Fruit fly (Drosophila melanogaster): ENCODE results near the gene MED31.

MED31 gene

DNA sequence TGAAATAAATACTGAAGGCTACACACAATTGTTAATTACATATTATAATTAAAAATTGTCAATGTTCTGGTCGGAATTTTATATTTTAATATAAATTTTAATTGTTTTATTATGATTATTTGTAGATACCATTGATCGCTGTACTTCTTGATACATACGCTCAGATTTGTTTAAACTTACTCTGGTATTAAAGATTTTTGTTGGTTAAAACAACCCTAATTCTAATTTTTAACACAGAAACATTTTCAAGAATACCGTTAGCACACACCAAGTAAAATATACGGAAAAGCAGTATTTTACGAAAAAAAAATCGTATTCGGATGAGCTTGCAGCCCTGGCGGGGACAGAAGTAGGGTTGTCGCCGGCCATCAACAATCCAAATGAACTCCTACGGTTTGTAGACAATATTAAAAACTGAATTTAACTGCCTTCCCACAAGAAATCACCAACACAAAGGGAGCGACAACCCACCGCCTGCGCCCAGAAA lies at the start of gene MED31, which contains the start of the genes CG9775 and slx1:
TSS of gene MED31 (plus strand) at position 348 of the 487 bp plus-strand sequence.
TSS of gene CG9775 (minus strand) at position 223 of the 487 bp plus-strand sequence.
TSS of gene slx1 (plus strand) at position 348 of the 487 bp plus-strand sequence.
- peak; percentile 49 for TF ChIP-seq noc (tag; optimal IDR thresholded peaks at IDR 0.05)

DNA sequence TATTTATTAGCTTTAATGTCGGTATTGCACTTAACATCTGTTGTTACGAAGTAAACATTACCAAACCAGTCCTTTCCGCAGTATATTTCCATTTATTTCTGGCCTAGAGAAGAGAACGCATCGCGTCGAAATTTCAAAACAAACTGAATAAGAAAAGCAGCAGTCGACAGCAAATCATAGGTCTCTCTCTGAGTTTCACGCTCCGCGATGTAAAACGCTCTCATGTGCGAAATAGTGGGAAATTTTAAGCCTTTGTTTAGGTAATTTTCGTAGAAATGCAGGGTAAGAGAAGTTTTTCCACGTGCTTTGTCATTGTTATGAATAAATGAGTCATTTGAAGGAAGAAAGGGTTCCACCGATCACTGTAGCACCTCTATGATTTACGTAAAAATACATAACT lies 42.1 kb upstream of the MED31 start:
- TF ChIP-seq noc (tag; optimal IDR thresholded peaks at IDR 0.05), result no peak

DNA sequence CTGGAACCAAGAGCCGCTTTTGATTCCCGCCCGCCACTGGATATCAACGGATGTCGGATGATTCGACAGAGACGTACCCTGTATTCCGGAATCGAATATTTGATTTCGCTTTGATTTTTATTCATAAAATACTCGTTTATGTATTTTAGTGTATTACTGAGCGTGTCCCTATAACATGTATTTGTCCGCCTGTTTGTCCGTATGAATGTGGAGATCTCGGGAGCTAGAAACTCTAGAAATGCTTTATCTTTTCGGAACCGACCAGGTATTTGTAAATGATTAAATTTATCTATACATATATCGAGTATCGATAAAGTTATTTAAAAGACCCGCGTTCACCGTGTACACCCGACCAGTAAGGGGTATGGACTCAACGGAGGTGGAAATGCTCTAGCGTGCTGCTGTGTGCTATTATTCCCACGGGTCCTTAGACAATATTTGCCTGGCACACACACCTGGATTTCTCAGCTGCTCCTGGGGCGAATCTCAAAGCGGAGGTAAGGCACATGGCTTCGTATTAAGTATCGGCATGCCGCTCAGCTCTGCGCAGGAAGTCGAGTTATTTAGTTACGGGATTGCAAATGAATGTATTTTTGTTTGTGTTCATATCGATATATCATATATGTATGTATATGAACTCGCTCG lies 39.8 kb upstream of the MED31 start:
- no peak for TF ChIP-seq noc (tag; optimal IDR thresholded peaks at IDR 0.05)

DNA sequence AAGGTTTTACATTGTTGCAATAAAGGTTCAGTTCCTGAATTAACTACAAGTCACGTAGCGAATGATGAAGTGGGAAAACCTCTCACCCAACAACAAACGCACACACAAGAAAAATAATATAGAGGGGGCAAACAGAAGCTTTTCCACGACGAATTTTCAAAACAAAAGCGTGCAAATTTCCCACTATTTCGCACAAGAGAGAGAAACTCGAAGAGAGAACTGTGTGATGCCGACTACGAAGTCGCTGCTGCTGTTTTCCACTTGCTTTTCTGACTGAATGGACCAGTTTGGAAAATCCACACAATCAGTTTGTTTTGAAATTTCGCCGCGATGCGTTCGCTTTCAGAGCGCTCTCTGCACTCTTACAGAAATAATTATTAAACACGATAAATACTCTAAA lies 29.2 kb upstream of the MED31 start, which contains the start of gene 5-HT2A:
TSS of gene 5-HT2A (plus strand) at position 301 of the 400 bp plus-strand sequence.
- TF ChIP-seq noc (tag; optimal IDR thresholded peaks at IDR 0.05), result no peak

DNA sequence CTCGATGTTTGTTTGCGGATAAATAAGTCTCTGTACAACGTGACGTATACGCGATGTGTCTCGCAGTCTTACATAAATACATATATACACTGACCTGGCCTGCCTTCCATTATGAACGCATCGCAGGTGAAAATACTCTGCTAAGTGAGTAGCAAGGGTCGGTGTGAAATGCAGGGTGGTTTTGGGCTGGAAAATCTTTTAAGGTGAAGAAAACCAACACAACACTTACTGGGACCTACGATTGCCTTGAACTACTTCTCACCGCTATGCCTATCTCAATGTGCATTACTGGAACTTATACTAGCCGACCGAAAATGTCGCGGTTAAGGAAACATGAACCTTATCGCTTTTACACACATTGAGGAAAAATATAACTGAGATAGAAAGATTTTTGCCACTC lies 25.6 kb upstream of the MED31 start:
- no peak for TF ChIP-seq noc (tag; optimal IDR thresholded peaks at IDR 0.05)

DNA sequence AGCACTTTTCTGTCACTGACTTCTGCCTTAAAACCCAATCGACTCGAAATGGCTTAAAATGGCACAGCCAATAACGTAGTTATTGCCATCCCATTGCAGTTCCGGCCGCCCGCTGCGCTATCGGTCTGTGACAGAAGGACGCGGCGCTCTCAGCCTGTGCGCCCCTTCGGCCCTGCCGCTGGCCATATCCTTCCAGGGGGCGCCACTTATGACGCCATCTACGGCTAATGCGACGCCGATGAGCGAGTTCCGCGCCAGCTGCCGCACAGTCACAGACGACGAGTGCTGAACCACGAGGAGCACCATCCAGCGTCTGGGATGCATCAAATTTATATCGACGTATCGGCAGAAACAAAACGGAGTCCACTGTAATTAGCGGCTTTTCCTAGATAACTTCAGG lies 9.1 kb upstream of the MED31 start:
- TF ChIP-seq noc (tag; optimal IDR thresholded peaks at IDR 0.05), result no peak

DNA sequence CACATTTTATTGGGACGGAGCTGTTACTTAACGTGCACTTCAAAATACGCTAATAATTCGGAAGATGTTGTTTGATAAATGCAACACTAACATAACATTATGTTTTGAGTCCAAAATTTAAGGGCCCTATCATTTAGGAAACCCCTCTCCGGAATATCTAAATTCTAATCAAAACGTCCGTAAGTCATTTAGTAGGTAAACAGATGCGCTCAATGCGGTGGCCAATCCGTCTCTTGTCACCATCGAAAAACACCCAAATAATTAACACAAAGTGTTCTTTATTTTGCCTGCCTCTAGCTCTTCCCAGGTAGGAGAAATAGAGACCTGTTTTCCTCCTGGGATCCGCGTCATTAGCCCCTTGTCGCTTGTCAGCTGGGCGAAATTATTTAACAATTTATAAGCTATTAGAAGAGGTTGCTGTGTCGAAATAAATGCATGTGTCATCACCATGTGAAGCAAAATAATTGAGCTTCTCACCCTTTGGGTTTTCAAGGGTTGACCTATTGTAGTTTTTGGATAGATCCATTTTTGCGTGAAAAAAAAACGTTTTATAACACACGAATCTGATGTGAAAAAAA lies 7.3 kb upstream of the MED31 start:
- TF ChIP-seq noc (tag; optimal IDR thresholded peaks at IDR 0.05), result no peak

DNA sequence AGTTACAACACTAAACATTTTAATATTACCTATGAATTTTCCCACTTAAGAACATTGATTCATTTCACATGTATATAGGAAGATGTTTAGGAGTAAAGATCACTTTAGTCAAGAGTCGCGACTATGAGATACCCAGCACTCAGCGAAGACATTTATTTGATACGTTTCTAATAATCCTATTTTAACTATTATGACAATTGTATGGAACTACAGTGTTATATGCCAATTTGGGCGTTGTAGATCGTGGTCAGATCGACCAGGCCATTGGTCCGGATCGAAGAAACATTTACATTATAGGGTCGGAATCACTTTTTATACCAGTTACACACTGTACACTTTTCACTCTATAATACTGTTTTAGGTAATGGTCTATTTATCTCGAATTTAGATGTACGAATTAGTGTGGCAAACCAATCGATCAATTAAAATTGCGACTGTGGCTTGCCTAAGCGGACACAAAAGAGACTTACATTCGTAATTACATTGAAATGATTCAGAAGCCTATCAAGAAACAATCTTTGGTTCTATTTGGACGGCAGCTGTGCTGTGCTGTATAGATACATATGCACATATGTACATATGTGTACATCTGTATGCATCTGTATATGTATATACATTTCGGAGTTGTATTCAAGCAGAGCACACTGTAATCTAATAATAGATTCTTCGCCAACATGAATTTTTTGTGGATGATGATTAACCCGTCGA lies 1.1 kb upstream of the MED31 start:
- no peak for TF ChIP-seq noc (tag; optimal IDR thresholded peaks at IDR 0.05)

DNA sequence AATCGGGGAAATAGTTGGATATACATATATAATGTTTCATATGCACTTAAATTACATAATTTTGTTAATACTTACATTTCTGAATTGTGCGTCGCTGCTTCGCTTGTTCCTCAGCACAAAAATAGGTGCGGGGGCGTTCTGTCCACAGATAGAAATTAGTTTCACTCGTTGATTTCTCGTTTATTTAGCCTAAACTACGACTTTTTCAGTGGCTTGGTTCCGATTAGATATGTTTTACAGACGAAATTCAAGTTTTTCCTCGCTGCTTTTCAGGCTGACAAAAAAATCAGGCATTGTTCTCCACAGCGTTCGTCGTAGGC lies 549 bp upstream of the MED31 start:
- TF ChIP-seq noc (tag; optimal IDR thresholded peaks at IDR 0.05), result no peak

DNA sequence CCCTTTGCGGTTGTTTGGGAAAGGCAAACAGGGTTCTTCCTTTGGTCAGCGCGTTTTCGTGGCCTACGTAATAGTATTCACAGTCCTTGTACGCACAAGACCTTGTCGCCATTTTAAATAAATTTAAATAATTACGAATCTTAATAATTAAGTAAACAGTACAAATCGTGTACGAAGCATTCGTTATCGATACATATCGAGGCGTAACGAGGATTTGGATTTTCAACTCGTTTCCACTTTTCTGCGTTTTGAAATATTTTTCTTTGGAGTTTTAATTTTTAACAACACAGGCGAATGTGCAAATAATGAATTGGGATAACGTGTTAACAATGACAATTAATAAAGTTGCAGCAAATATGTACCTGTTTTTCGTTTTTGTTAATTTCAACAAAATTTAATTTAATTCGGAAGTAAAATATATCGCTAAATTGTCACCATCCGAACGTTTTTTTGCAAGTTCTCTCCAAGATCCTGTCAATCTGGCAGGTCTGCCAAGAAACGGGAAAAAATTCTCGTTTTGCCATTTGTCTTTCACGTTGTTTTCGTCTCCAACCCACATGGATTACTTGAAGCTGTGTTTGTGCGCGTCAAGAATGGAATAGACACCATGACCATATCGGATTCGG lies 3.8 kb downstream of the MED31 start, which contains the start of the genes Dlip2 and rpk:
TSS of gene Dlip2 (minus strand) at position 199 of the 626 bp plus-strand sequence.
TSS of gene rpk (plus strand) at position 525 of the 626 bp plus-strand sequence.
- no peak for TF ChIP-seq noc (tag; optimal IDR thresholded peaks at IDR 0.05)

DNA sequence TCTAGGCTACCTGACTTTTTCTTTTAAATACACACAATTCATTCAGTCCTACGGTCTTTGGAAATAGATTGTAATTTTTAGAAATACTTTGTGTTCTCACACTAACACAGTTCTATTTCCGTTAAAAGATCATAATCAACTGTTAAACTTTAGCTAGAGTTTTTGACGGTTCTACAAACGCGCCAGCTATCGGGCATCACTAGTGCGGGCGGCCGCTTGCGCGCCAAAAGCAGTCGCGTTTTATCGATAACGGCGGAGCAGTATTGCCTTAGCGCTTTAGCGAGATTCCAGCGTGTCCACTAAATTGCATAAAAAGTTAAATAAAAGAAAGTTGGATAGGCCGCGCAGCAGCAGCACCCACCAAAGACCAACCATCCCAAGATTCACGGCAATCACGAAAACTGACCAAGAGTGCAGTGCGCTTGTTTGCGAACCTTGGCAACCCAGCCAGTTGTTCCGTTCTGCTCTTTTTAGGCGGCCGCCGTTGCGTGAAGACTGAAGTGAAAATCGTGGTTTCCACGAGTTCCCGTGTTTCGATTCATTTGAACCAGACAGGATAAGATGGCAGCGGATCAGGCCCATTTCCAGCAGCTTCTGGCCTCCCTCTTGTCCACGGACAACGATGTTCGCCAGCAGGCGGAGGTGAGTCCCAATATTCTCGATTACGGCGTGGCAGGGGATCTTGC lies 7.5 kb downstream of the MED31 start, which contains the start of gene Karybeta3:
TSS of gene Karybeta3 (plus strand) at position 51 of the 686 bp plus-strand sequence.
- peak; percentile 66 for TF ChIP-seq noc (tag; optimal IDR thresholded peaks at IDR 0.05)

DNA sequence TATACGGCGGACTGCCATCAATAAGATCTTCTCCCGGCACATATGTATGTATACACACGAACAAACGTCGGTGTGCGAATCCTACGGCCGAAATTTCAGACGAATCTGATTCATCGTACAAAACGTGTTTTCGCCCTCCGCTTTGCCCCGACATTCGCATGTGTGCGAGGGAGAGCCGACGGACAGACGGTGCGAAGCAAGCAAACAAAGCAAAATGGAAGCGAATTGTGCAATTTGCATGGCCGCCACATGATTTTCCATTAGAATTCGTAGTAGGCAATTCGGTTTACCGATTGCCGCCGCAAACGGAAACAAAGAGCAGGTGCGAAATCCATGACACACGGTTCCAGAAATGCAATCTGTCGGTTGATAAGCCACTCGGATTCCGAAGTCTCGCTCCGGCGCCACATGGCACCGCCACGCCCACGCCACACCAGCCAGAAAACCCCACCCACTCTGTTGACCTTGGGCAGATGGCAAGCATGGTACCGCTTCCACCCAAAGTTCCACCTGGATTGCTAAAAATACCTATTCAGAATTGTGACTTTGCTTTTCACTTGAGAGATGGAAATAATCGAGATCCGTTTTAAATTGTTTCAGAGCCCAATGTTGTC lies 8.2 kb downstream of the MED31 start:
- TF ChIP-seq noc (tag; optimal IDR thresholded peaks at IDR 0.05), result no peak

DNA sequence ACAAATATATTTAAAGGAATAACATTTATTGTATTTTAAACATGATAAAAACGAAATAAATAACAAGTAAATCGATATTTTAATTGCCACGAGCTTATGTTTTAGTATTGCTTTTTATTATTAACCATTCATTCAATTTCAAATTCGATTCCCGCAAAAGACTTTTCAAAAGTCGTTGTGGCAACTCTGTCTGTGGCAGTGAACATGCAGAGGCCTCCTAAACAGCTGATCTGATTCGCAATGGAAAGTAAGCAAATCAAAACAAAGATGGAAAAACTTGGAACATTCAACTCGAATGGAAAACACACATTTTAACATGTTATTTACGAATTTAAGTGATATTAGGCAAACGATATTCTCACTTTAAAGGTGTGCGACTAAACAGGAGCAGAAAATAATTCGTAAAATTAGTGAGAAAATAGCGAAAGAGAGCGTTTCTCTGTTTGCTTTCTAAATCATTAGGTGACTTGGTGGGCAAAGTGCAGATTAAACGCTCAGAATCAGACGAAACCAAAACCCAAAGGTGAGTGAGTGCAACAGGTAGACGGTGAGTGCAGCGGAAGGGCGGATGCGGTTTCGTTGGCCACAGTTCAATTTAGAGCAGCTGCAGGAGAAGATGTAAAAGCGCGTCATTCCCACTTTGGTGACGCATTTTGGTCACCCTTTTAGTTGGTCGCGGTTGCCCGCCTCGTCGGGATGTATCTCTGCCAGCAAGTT lies 13.0 kb downstream of the MED31 start, which contains the start of gene spartin:
TSS of gene spartin (plus strand) at position 244 of the 717 bp plus-strand sequence.
- no peak for TF ChIP-seq noc (tag; optimal IDR thresholded peaks at IDR 0.05)

Measured in whole organism, larva.